Worm (Caenorhabditis elegans) whole organism, L3 larva: ENCODE data around the gene C12D8.9.

Source experiments
- R02D3.7 ChIP-seq: fragments of 150-350 bp; optimal IDR thresholded peaks from 2 replicates; lab custom pipeline; 2014; ENCODE audit warnings: missing biosample characterization, missing genetic modification characterization
- ZK546.5 ChIP-seq: sonication (generic microtip); optimal IDR thresholded peaks from 2 replicates; lab custom pipeline; 2017; ENCODE audit warnings: missing biosample characterization, missing genetic modification characterization
- aly-2 ChIP-seq: fragments of 150-350 bp; optimal IDR thresholded peaks from 2 replicates; lab custom pipeline; 2014; ENCODE audit warnings: missing biosample characterization, missing genetic modification characterization
- ama-1 ChIP-seq: fragments of 150-350 bp; optimal IDR thresholded peaks from 2 replicates; lab custom pipeline; 2018
- ceh-28 ChIP-seq: fragments of 150-350 bp; optimal IDR thresholded peaks from 2 replicates; lab custom pipeline; 2014; ENCODE audit warnings: missing biosample characterization, missing genetic modification reagents, missing genetic modification characterization
- ceh-82 ChIP-seq: fragments of 150-350 bp; optimal IDR thresholded peaks from 2 replicates; lab custom pipeline; 2014; ENCODE audit warnings: missing biosample characterization, missing genetic modification characterization
- daf-12 ChIP-seq: fragments of 150-350 bp; optimal IDR thresholded peaks from 2 replicates; lab custom pipeline; 2014; ENCODE audit warnings: missing biosample characterization, missing genetic modification reagents, missing genetic modification characterization
- egl-27 ChIP-seq: sonication (generic microtip); optimal IDR thresholded peaks from 4 replicates; lab custom pipeline; 2017; ENCODE audit warnings: missing biosample characterization, missing genetic modification reagents, missing genetic modification characterization
- egl-5 ChIP-seq: fragments of 150-350 bp; optimal IDR thresholded peaks from 2 replicates; lab custom pipeline; 2017; ENCODE audit warnings: missing biosample characterization, missing genetic modification reagents, missing genetic modification characterization, inconsistent platforms
- elt-1 ChIP-seq: fragments of 150-350 bp; optimal IDR thresholded peaks from 2 replicates; lab custom pipeline; 2014; ENCODE audit warnings: missing biosample characterization, missing genetic modification characterization
- elt-2 ChIP-seq: sonication (generic microtip); optimal IDR thresholded peaks from 2 replicates; lab custom pipeline; 2016; ENCODE audit warnings: missing genetic modification reagents, mild to moderate bottlenecking, missing genetic modification characterization, missing compliant biosample characterization
- fkh-10 ChIP-seq: sonication (generic microtip); optimal IDR thresholded peaks from 2 replicates; lab custom pipeline; 2017; ENCODE audit warnings: missing biosample characterization, missing genetic modification reagents, missing genetic modification characterization
- fkh-2 ChIP-seq: fragments of 150-350 bp; optimal IDR thresholded peaks from 2 replicates; lab custom pipeline; 2014; ENCODE audit warnings: missing biosample characterization, missing genetic modification reagents, missing genetic modification characterization
- fos-1 ChIP-seq: fragments of 150-350 bp; optimal IDR thresholded peaks from 2 replicates; lab custom pipeline; 2014; ENCODE audit warnings: missing biosample characterization, missing genetic modification characterization
- hmg-11 ChIP-seq: sonication (generic microtip); optimal IDR thresholded peaks from 2 replicates; lab custom pipeline; 2016; ENCODE audit warnings: missing genetic modification characterization, missing compliant biosample characterization
- jun-1 ChIP-seq: fragments of 150-350 bp; optimal IDR thresholded peaks from 2 replicates; lab custom pipeline; 2014; ENCODE audit warnings: missing biosample characterization, missing genetic modification reagents, missing genetic modification characterization
- lin-15B ChIP-seq: fragments of 150-350 bp; optimal IDR thresholded peaks from 2 replicates; lab custom pipeline; 2014; ENCODE audit warnings: missing biosample characterization, missing genetic modification characterization
- lin-39 ChIP-seq: fragments of 150-350 bp; optimal IDR thresholded peaks from 2 replicates; lab custom pipeline; 2018; ENCODE audit warnings: missing biosample characterization, missing genetic modification reagents, missing genetic modification characterization
- lsy-12 ChIP-seq: sonication (generic microtip); optimal IDR thresholded peaks from 2 replicates; lab custom pipeline; 2016; ENCODE audit warnings: mild to moderate bottlenecking, missing genetic modification characterization, missing compliant biosample characterization
- mdl-1 ChIP-seq: fragments of 150-350 bp; optimal IDR thresholded peaks from 2 replicates; lab custom pipeline; 2014; ENCODE audit warnings: missing biosample characterization, missing genetic modification characterization
- mml-1 ChIP-seq: fragments of 150-350 bp; sonication (generic microtip); optimal IDR thresholded peaks from 3 replicates; lab custom pipeline; 2014; ENCODE audit warnings: missing biosample characterization, missing genetic modification characterization
- nfya-1 ChIP-seq: sonication (generic microtip); optimal IDR thresholded peaks from 2 replicates; lab custom pipeline; 2017; ENCODE audit warnings: missing genetic modification characterization, mild to moderate bottlenecking, missing compliant biosample characterization, antibody characterized with exemption, moderate library complexity; ENCODE audit not compliant: insufficient read depth
- nhr-11 ChIP-seq: fragments of 150-350 bp; optimal IDR thresholded peaks from 2 replicates; lab custom pipeline; 2014; ENCODE audit warnings: missing biosample characterization, missing genetic modification characterization
- nhr-12 ChIP-seq: fragments of 150-350 bp; optimal IDR thresholded peaks from 2 replicates; lab custom pipeline; 2014; ENCODE audit warnings: missing biosample characterization, missing genetic modification characterization
- nhr-23 ChIP-seq: fragments of 150-350 bp; optimal IDR thresholded peaks from 2 replicates; lab custom pipeline; 2014; ENCODE audit warnings: missing biosample characterization, missing genetic modification reagents, missing genetic modification characterization
- nhr-25 ChIP-seq: sonication (generic microtip); optimal IDR thresholded peaks from 2 replicates; lab custom pipeline; 2017; ENCODE audit warnings: missing biosample characterization, missing genetic modification characterization
- nhr-28 ChIP-seq: fragments of 150-350 bp; optimal IDR thresholded peaks from 2 replicates; lab custom pipeline; 2014; ENCODE audit warnings: missing biosample characterization, missing genetic modification characterization
- nhr-43 ChIP-seq: sonication (generic microtip); optimal IDR thresholded peaks from 2 replicates; lab custom pipeline; 2016; ENCODE audit warnings: mild to moderate bottlenecking, missing genetic modification characterization, missing compliant biosample characterization; ENCODE audit not compliant: poor library complexity, severe bottlenecking
- nhr-67 ChIP-seq: fragments of 150-350 bp; optimal IDR thresholded peaks from 2 replicates; lab custom pipeline; 2014; ENCODE audit warnings: missing biosample characterization, missing genetic modification characterization
- nhr-76 ChIP-seq: fragments of 150-350 bp; sonication (generic microtip); optimal IDR thresholded peaks from 5 replicates; lab custom pipeline; 2014; ENCODE audit warnings: missing biosample characterization, missing genetic modification characterization
- nhr-77 ChIP-seq: fragments of 150-350 bp; optimal IDR thresholded peaks from 2 replicates; lab custom pipeline; 2014; ENCODE audit warnings: missing biosample characterization, missing genetic modification characterization
- pha-4 ChIP-seq: fragments of 150-350 bp; optimal IDR thresholded peaks from 2 replicates; lab custom pipeline; 2014; ENCODE audit warnings: missing biosample characterization, missing genetic modification reagents, missing genetic modification characterization
- pqm-1 ChIP-seq: fragments of 150-350 bp; optimal IDR thresholded peaks from 2 replicates; lab custom pipeline; 2017; ENCODE audit warnings: missing biosample characterization, missing genetic modification characterization, inconsistent platforms
- sea-2 ChIP-seq: fragments of 150-350 bp; sonication (generic microtip); optimal IDR thresholded peaks from 4 replicates; lab custom pipeline; 2014; ENCODE audit warnings: missing biosample characterization, missing genetic modification reagents, missing genetic modification characterization
- snpc-4 ChIP-seq: fragments of 150-350 bp; optimal IDR thresholded peaks from 2 replicates; lab custom pipeline; 2014; ENCODE audit warnings: missing biosample characterization, missing genetic modification characterization
- tbx-2 ChIP-seq: sonication (generic microtip); optimal IDR thresholded peaks from 2 replicates; lab custom pipeline; 2016; ENCODE audit warnings: mild to moderate bottlenecking, missing genetic modification characterization, missing compliant biosample characterization
- unc-39 ChIP-seq: sonication (generic microtip); optimal IDR thresholded peaks from 4 replicates; lab custom pipeline; 2017; ENCODE audit warnings: missing biosample characterization, missing genetic modification characterization
- unc-62 ChIP-seq: fragments of 150-350 bp; sonication (generic microtip); optimal IDR thresholded peaks from 4 replicates; lab custom pipeline; 2014; ENCODE audit warnings: missing biosample characterization, missing genetic modification reagents, missing genetic modification characterization
- zag-1 ChIP-seq: fragments of 150-350 bp; optimal IDR thresholded peaks from 2 replicates; lab custom pipeline; 2014; ENCODE audit warnings: missing biosample characterization, missing genetic modification characterization
- ztf-4 ChIP-seq: fragments of 150-350 bp; optimal IDR thresholded peaks from 2 replicates; lab custom pipeline; 2014; ENCODE audit warnings: missing biosample characterization, missing genetic modification characterization

Gene C12D8.9

ce11 chrV:10206502-10206901 lies 36.5 kb downstream of the C12D8.9 start, which contains the start of gene rpc-25:
Gene rpc-25 (minus strand): TSS chrV:10206602.
- TF ChIP-seq nhr-25 (tag; lab: Kevin White, UChicago) = no peak
- TF ChIP-seq lsy-12 = no peak
- no peak for TF ChIP-seq elt-1
- TF ChIP-seq ceh-28 (tag; lab: Kevin White, UChicago) = no peak
- TF ChIP-seq lin-15B (tag; lab: Kevin White, UChicago) = no peak
- TF ChIP-seq snpc-4 = no peak
- no peak for TF ChIP-seq egl-5
- no peak for TF ChIP-seq ZK546.5
- TF ChIP-seq mdl-1 (tag; lab: Kevin White, UChicago) = no peak
- no peak for TF ChIP-seq hmg-11 (tag; lab: Kevin White, UChicago)
- TF ChIP-seq ama-1 (lab: Kevin White, UChicago) = no peak
- no peak for TF ChIP-seq jun-1 (tag; lab: Kevin White, UChicago)
- no peak for TF ChIP-seq lin-39
- TF ChIP-seq mml-1 (tag; lab: Kevin White, UChicago) = no peak
- TF ChIP-seq ceh-82 (tag; lab: Kevin White, UChicago) = no peak
- TF ChIP-seq unc-62 = no peak

DNA sequence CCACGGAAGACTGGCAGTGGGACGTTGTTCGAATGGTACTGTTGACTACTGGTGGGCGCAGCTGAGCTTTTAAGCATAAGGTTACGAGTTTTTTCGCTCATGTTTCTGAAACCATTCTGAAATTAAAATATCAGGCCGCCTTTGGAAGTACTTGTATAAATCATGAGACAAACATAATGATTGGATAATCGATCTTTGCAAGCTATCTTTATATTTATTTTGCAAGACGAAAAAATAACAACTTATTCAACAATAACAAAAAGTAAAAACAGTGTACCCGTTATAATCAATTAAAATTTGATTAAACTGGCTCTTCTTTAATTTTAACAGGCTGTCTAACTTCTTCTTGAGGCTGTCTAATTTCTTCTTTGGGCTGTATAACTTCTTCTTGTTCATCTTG lies 37.5 kb downstream of the C12D8.9 start, which contains the start of gene ZK856.16:
ZK856.16 (minus strand) TSS at position 101 of the 400 bp plus-strand sequence.
- TF ChIP-seq zag-1 (tag; lab: Kevin White, UChicago) = no peak
- TF ChIP-seq fos-1 (tag; lab: Kevin White, UChicago) = no peak

- TF ChIP-seq fkh-10 (GFP tag; lab: Kevin White, UChicago) (peak; percentile 28), pqm-1 (tag; lab: Kevin White, UChicago) (peak; percentile 30), pha-4 (tag; lab: Kevin White, UChicago) (peak; percentile 88), hmg-11 (tag; lab: Kevin White, UChicago) (peak; percentile 28), ztf-4 (tag; lab: Kevin White, UChicago) (no peak), mdl-1 (tag; lab: Kevin White, UChicago) (no peak), aly-2 (tag; lab: Kevin White, UChicago) (no peak), lin-15B (tag; lab: Kevin White, UChicago) (peak; percentile 92), sea-2 (GFP tag; lab: Kevin White, UChicago) (no peak), fos-1 (tag; lab: Kevin White, UChicago) (no peak), ZK546.5 (no peak), egl-27 (tag; lab: Kevin White, UChicago) (no peak), R02D3.7 (tag; lab: Kevin White, UChicago) (peak; percentile 86), nhr-28 (no peak), ama-1 (lab: Kevin White, UChicago) (no peak), nhr-12 (no peak), nhr-25 (tag; lab: Kevin White, UChicago) (no peak), unc-39 (tag; lab: Kevin White, UChicago) (no peak), daf-12 (tag; lab: Kevin White, UChicago) (no peak), ceh-28 (tag; lab: Kevin White, UChicago) (peak; percentile 33), snpc-4 (peak; percentile 60), lsy-12 (peak; percentile 68), ceh-82 (tag; lab: Kevin White, UChicago) (no peak), unc-62 (no peak), nhr-11 (tag; lab: Kevin White, UChicago) (no peak), nhr-76 (no peak), fkh-2 (tag; lab: Kevin White, UChicago) (no peak), nhr-67 (tag; lab: Kevin White, UChicago) (no peak), tbx-2 (tag; lab: Kevin White, UChicago) (peak; percentile 29), nhr-23 (tag; lab: Kevin White, UChicago) (peak; percentile 68), zag-1 (tag; lab: Kevin White, UChicago) (no peak), elt-2 (tag; lab: Kevin White, UChicago) (peak; percentile 43), jun-1 (tag; lab: Kevin White, UChicago) (peak; percentile 39), nhr-43 (tag; lab: Kevin White, UChicago) (peak; percentile 59), nfya-1 (tag; lab: Kevin White, UChicago) (peak; percentile 61), nhr-77 (tag; lab: Kevin White, UChicago) (no peak), egl-5 (no peak), elt-1 (no peak)
Measured at ce11 chrV:10204863-10205338, 38.1 kb downstream of the C12D8.9 start, which contains the start of the genes ZK856.19 and ZK856.11. Gene ZK856.19 (minus strand): TSS chrV:10204913. Gene ZK856.11 (minus strand): TSS chrV:10204938.
